Worm (Caenorhabditis elegans) whole organism, L4 larva: Measurements from ENCODE around the gene C51E3.6.

Experiments used
- F44E2.7 ChIP-seq: fragments of 200-800 bp; sonication (Bioruptor generic); IDR thresholded peaks from 2 replicates; pipeline ENCODE4 v2.1.2; 2022; ENCODE audit warnings: missing genetic modification characterization, missing compliant biosample characterization
- Y75B8A.6 ChIP-seq: fragments of 200-800 bp; sonication (Bioruptor generic); IDR thresholded peaks from 2 replicates; pipeline ENCODE4 v1.3.6; 2022; ENCODE audit warnings: missing genetic modification reagents, missing genetic modification characterization, missing compliant biosample characterization
- ZK546.5 ChIP-seq, 2 experiments: sonication (generic microtip); optimal IDR thresholded peaks; 2 replicates each; lab custom pipeline; 2017; ENCODE audit warnings: missing biosample characterization in 2 of 2, missing genetic modification characterization in 2 of 2
- ces-1 ChIP-seq: fragments of 150-350 bp; sonication (generic microtip); optimal IDR thresholded peaks from 4 replicates; lab custom pipeline; 2014; ENCODE audit warnings: missing biosample characterization, missing genetic modification reagents, missing genetic modification characterization
- daf-8 ChIP-seq: fragments of 200-800 bp; sonication (Bioruptor generic); IDR thresholded peaks from 2 replicates; pipeline ENCODE4 v1.3.6; 2022; ENCODE audit warnings: missing genetic modification characterization, missing compliant biosample characterization
- egl-27 ChIP-seq: sonication (generic microtip); optimal IDR thresholded peaks from 3 replicates; lab custom pipeline; 2017; ENCODE audit warnings: missing biosample characterization, missing genetic modification reagents, missing genetic modification characterization
- nhr-237 ChIP-seq: sonication (generic microtip); optimal IDR thresholded peaks from 2 replicates; lab custom pipeline; 2017; ENCODE audit warnings: missing biosample characterization, missing genetic modification characterization
- set-16 ChIP-seq: fragments of 200-800 bp; sonication (Bioruptor generic); IDR thresholded peaks from 2 replicates; pipeline ENCODE4 v1.3.6; 2022; ENCODE audit warnings: missing genetic modification reagents, missing genetic modification characterization, missing compliant biosample characterization
- unc-130 ChIP-seq: sonication (generic microtip); optimal IDR thresholded peaks from 2 replicates; lab custom pipeline; 2016; ENCODE audit warnings: missing genetic modification reagents, missing genetic modification characterization, missing compliant biosample characterization
- unc-62 ChIP-seq, 3 experiments: fragments of 150-350 bp in 1 of 3; sonication (generic microtip); optimal IDR thresholded peaks in 2 of 3; peaks in 1 of 3; 1 replicate in 1 of 3; 2 replicates in 2 of 3; lab custom pipeline; 2014 to 2017; ENCODE audit warnings: missing biosample characterization in 3 of 3, missing genetic modification characterization in 3 of 3, missing genetic modification reagents in 3 of 3, missing genotype in 1 of 3
- zip-11 ChIP-seq: fragments of 200-800 bp; sonication (Bioruptor generic); IDR thresholded peaks from 2 replicates; pipeline ENCODE4 v1.3.6; 2022; ENCODE audit warnings: missing genetic modification characterization, missing compliant biosample characterization

DNA sequence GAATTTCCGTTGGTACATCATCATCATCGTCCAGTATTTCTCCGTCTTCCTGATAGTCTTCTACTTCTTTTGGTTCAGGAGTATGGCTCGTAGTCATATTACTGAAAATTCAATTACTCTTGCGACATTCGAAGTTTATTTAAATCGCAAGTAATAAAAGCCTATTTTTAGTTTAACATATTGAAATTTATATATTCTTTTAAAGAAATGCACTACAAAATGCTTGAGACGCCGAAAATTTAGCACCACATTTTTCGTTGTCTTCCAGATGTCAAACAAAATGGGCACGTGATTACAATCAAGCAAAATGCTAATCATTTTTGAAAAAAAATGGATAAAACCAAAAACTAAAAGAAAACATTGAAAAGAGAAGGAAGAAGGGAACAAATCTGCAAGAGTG, 45.8 kb upstream of the C51E3.6 start, which contains the start of gene zhit-3:
- TF ChIP-seq F44E2.7 (GFP tag; lab: Robert Waterston, UW), result no peak
- TF ChIP-seq unc-130 (GFP tag; lab: Kevin White, UChicago), result no peak
- no peak for TF ChIP-seq unc-62 (GFP tag; optimal IDR thresholded peaks at IDR 0.05 in 1 of 2; lab: Kevin White, UChicago)
- TF ChIP-seq unc-62 (tag; optimal IDR thresholded peaks at IDR 0.05; lab: Kevin White, UChicago), result no peak
- TF ChIP-seq zip-11 (GFP tag; lab: Robert Waterston, UW), result no peak
- TF ChIP-seq daf-8, result no peak
- no peak for TF ChIP-seq ces-1
- no peak for TF ChIP-seq ZK546.5 (tag; optimal IDR thresholded peaks at IDR 0.05; lab: Kevin White, UChicago)
- TF ChIP-seq Y75B8A.6 (GFP tag; lab: Robert Waterston, UW), result no peak
- TF ChIP-seq egl-27, result no peak
- no peak for TF ChIP-seq nhr-237 (tag; lab: Kevin White, UChicago)
- TF ChIP-seq set-16, result no peak
